Fruit fly (Drosophila melanogaster) whole organism, adult: ENCODE results near the gene sds22.

Source experiments
- CG11617 ChIP-seq: fragments of 200-800 bp; sonication (Bioruptor generic); optimal IDR thresholded peaks from 2 replicates; lab custom pipeline; 2017; ENCODE audit warnings: mild to moderate bottlenecking, missing biosample characterization, missing genetic modification reagents, missing genetic modification characterization
- CG12768 ChIP-seq: fragments of 200-800 bp; sonication (Bioruptor generic); optimal IDR thresholded peaks from 2 replicates; lab custom pipeline; 2017; ENCODE audit warnings: missing biosample characterization, missing genetic modification characterization, mild to moderate bottlenecking, moderate library complexity, missing genetic modification reagents
- CG14711 ChIP-seq: fragments of 200-800 bp; sonication (Bioruptor generic); optimal IDR thresholded peaks from 2 replicates; lab custom pipeline; 2018; ENCODE audit warnings: missing biosample characterization, mild to moderate bottlenecking, missing genetic modification characterization, moderate library complexity
- CG1620 ChIP-seq: fragments of 200-800 bp; sonication (Bioruptor generic); optimal IDR thresholded peaks from 2 replicates; lab custom pipeline; 2016; ENCODE audit warnings: missing biosample characterization, missing genetic modification characterization
- CG33017 ChIP-seq: fragments of 200-800 bp; sonication (Bioruptor generic); optimal IDR thresholded peaks from 2 replicates; lab custom pipeline; 2018; ENCODE audit warnings: missing biosample characterization, mild to moderate bottlenecking, missing genetic modification characterization, moderate library complexity
- CG5204 ChIP-seq: fragments of 200-800 bp; sonication (Bioruptor generic); optimal IDR thresholded peaks from 2 replicates; lab custom pipeline; 2016; ENCODE audit warnings: missing biosample characterization, missing genetic modification characterization
- CG7045 ChIP-seq: fragments of 200-800 bp; sonication (Bioruptor generic); optimal IDR thresholded peaks from 2 replicates; lab custom pipeline; 2017; ENCODE audit warnings: missing biosample characterization, mild to moderate bottlenecking, missing genetic modification characterization
- CG7101 ChIP-seq: fragments of 200-800 bp; sonication (Bioruptor generic); optimal IDR thresholded peaks from 2 replicates; lab custom pipeline; 2018; ENCODE audit warnings: missing biosample characterization, mild to moderate bottlenecking, missing genetic modification characterization, moderate library complexity
- Clk ChIP-seq: fragments of 200-800 bp; sonication (Bioruptor generic); optimal IDR thresholded peaks from 2 replicates; lab custom pipeline; 2017; ENCODE audit warnings: missing biosample characterization, missing genetic modification characterization
- Crg-1 ChIP-seq: fragments of 200-800 bp; sonication (Bioruptor generic); optimal IDR thresholded peaks from 2 replicates; lab custom pipeline; 2016; ENCODE audit warnings: missing biosample characterization, missing genetic modification characterization
- Hr96 ChIP-seq: fragments of 200-800 bp; sonication (Bioruptor generic); optimal IDR thresholded peaks from 2 replicates; lab custom pipeline; 2016; ENCODE audit warnings: missing biosample characterization, missing genetic modification characterization
- Mnt ChIP-seq: fragments of 200-800 bp; sonication (Bioruptor generic); optimal IDR thresholded peaks from 2 replicates; lab custom pipeline; 2016; ENCODE audit warnings: missing biosample characterization, mild to moderate bottlenecking, missing genetic modification characterization
- bab1 ChIP-seq: fragments of 200-800 bp; sonication (Bioruptor generic); optimal IDR thresholded peaks from 3 replicates; lab custom pipeline; 2019; ENCODE audit warnings: missing biosample characterization, mild to moderate bottlenecking, missing genetic modification characterization, moderate library complexity
- cic ChIP-seq: fragments of 200-800 bp; sonication (Bioruptor generic); optimal IDR thresholded peaks from 2 replicates; lab custom pipeline; 2017; ENCODE audit warnings: missing biosample characterization, mild to moderate bottlenecking, missing genetic modification characterization, moderate library complexity
- cnc ChIP-seq, 2 experiments: fragments of >200 bp; optimal IDR thresholded peaks; 2 replicates each; lab custom pipeline; 2017
- kay ChIP-seq: fragments of 200-800 bp; sonication (Bioruptor generic); peaks from one replicate; lab custom pipeline; 2016; ENCODE audit warnings: missing biosample characterization, missing genetic modification characterization, borderline replicate concordance
- ovo ChIP-seq: fragments of 200-800 bp; sonication (Bioruptor generic); optimal IDR thresholded peaks from 2 replicates; lab custom pipeline; 2016; ENCODE audit warnings: missing biosample characterization, missing genetic modification characterization
- pad ChIP-seq: fragments of 200-800 bp; sonication (Bioruptor generic); optimal IDR thresholded peaks from 3 replicates; lab custom pipeline; 2017; ENCODE audit warnings: missing biosample characterization, missing genetic modification characterization, mild to moderate bottlenecking, moderate library complexity, missing genetic modification reagents
- tj ChIP-seq: fragments of 200-800 bp; sonication (Bioruptor generic); optimal IDR thresholded peaks from 3 replicates; lab custom pipeline; 2017; ENCODE audit warnings: missing biosample characterization, mild to moderate bottlenecking, missing genetic modification characterization, moderate library complexity
- toe ChIP-seq: fragments of 200-800 bp; sonication (Bioruptor generic); optimal IDR thresholded peaks from 2 replicates; lab custom pipeline; 2016; ENCODE audit warnings: missing biosample characterization, missing genetic modification characterization

Gene sds22

DNA sequence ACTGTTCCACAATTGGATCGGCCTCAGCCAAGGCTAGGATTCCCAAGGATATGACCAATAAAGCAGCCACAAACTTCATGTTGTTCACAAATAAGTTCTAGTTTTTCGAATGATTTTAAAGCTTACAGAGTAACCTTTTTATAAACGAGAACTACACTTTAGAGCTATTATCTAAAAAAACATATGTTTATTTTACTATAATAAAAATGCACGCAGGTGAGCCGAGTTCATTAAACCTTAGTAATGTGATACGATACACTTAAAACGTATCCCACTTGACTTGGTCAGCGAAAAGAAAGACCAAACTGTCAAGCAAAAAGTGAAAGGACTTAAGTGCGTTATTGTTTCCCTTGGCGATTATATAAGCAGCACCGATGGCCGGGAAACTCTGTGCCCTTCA, 42.9 kb downstream of the sds22 start, which contains the start of gene CG44090:
Gene CG44090, minus strand, starts transcription at position 101 of the 400 bp plus-strand sequence.
- TF ChIP-seq tj (no peak), kay (GFP tag; lab: Kevin White, UChicago) (peak; percentile 36)

DNA sequence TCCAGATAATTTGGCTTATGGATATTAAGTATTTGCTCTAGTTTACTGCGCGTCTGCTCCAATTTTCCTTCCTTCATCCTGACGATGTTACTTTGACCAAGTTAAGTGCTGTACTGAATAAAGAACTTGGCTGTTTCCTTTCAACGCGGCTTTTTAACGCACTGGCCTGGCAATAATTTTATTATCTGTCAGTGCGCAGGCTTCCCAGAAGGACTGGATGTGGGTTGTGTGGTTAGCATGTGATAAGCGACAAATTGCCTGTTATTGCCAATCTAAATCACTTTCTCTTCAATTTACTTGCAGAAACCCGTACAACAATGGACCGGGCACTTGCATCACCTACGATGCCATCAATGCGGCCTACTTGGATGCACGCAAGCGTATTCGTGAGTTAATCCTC, 49.2 kb downstream of the sds22 start, which contains the start of gene CG14331:
Gene CG14331, minus strand, starts transcription at position 101 of the 400 bp plus-strand sequence.
- TF ChIP-seq CG14711: no peak
- TF ChIP-seq CG1620 (GFP tag; lab: Kevin White, UChicago): no peak
- TF ChIP-seq CG7101 (tag; lab: Kevin White, UChicago): no peak
- no peak for TF ChIP-seq Mnt (GFP tag; lab: Kevin White, UChicago)
- TF ChIP-seq Clk: no peak
- TF ChIP-seq ovo (GFP tag; lab: Kevin White, UChicago): no peak
- no peak for TF ChIP-seq Hr96
- TF ChIP-seq CG5204 (GFP tag; lab: Kevin White, UChicago): no peak
- TF ChIP-seq kay (GFP tag; lab: Kevin White, UChicago): no peak
- TF ChIP-seq CG7045: no peak
- no peak for TF ChIP-seq CG11617 (GFP tag; lab: Kevin White, UChicago)
- no peak for TF ChIP-seq bab1 (GFP tag; lab: Kevin White, UChicago)
- TF ChIP-seq Crg-1: no peak
- no peak for TF ChIP-seq cnc (optimal IDR thresholded peaks at IDR 0.05; lab: Kevin White, UChicago)
- no peak for TF ChIP-seq pad (GFP tag; lab: Kevin White, UChicago)
- no peak for TF ChIP-seq CG12768
- no peak for TF ChIP-seq toe (GFP tag; lab: Kevin White, UChicago)
- TF ChIP-seq tj: no peak
- TF ChIP-seq CG33017 (tag; lab: Kevin White, UChicago): no peak
- no peak for TF ChIP-seq cic
